Fruit fly (Drosophila melanogaster): Measurements from ENCODE around the gene CG34288.

- TF ChIP-seq CTCF (optimal IDR thresholded peaks at IDR 0.05) (no peak), CG8478 (optimal IDR thresholded peaks at IDR 0.05) (no peak)
Observed at dm6 chr3R:22455335-22455985, 8.4 kb upstream of the CG34288 start.

All from S2 (cell line).